Worm (Caenorhabditis elegans): ENCODE results near the gene lgc-11.

lgc-11 gene

ce11 chrX:7548158-7548557 lies 41.7 kb upstream of the lgc-11 start, which contains the start of gene F46C8.1:
TSS of gene F46C8.1 (plus strand) at chrX:7548458.
- no peak for TF ChIP-seq attf-3 (GFP tag; conservative IDR thresholded peaks at IDR 0.05)
- no peak for TF ChIP-seq ztf-18 (tag; optimal IDR thresholded peaks at IDR 0.05)
- TF ChIP-seq K12H6.12 (tag; optimal IDR thresholded peaks at IDR 0.05) = no peak
- no peak for TF ChIP-seq snpc-4 (GFP tag; optimal IDR thresholded peaks at IDR 0.05)
- no peak for TF ChIP-seq snpc-4 (tag; optimal IDR thresholded peaks at IDR 0.05)
- TF ChIP-seq dox-1 (GFP tag; IDR thresholded peaks at IDR 0.05) = no peak

DNA sequence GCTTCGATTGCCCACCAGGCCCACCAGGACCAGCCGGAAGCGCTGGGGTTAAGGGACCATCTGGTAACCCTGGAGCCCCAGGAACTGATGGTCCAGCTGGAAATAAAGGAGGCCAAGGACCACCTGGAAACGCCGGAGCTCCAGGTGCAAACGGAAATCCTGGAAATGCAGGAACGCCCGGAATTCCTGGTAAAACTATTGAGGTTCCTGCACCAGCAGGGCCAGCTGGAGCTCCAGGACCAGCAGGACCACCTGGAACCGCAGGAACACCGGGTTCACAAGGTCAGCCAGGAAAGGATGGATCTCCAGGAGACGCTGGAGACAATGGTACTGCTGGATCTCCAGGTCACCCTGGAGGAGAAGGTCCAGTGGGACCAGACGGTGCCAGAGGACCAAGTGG lies 41.3 kb upstream of the lgc-11 start:
- TF ChIP-seq egrh-3 (GFP tag; IDR thresholded peaks at IDR 0.05) (peak; percentile 60; the same call in 1 of the 2 replicates), cebp-2 (GFP tag; IDR thresholded peaks at IDR 0.05) (no peak), repo-1 (tag; optimal IDR thresholded peaks at IDR 0.05) (no peak), zfh-2 (GFP tag; conservative IDR thresholded peaks at IDR 0.05) (peak; percentile 82), Y53G8AR.9 (GFP tag; conservative IDR thresholded peaks at IDR 0.05) (0 out of 2 replicates have a peak, but pooled peaks have one; percentile 46), nhr-179 (tag; optimal IDR thresholded peaks at IDR 0.05) (no peak), aptf-3 (GFP tag; IDR thresholded peaks at IDR 0.05) (no peak)

DNA sequence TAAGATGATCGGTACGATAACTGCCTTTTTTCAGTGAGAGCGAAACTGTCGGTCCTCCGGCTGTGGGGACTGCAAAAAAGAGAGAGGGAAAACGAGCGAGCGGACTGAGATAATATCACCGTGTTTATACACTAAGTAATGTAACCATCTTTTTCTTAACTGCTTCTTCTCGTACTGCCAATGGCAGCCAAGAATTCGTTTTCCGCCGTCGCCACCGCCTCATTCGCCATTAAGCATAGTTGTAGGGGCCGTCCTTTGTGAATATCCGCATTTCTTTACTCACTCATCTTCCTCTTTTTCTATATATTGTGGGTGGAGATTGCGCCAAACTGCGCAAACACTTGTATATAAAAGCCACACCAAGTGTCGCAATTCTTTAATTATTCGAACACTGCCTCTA lies 40.1 kb upstream of the lgc-11 start, which contains the start of gene col-174:
col-174 (plus strand) TSS at position 301 of the 400 bp plus-strand sequence.
- TF ChIP-seq dox-1 (GFP tag; IDR thresholded peaks at IDR 0.05) (no peak), pbrm-1 (GFP tag; IDR thresholded peaks at IDR 0.05) (no peak), cebp-2 (GFP tag; IDR thresholded peaks at IDR 0.05) (no peak), Y67H2A.10 (GFP tag; conservative IDR thresholded peaks at IDR 0.05) (no peak), madf-3 (GFP tag; IDR thresholded peaks at IDR 0.05) (no peak), ceh-79 (tag; optimal IDR thresholded peaks at IDR 0.05) (no peak), attf-3 (GFP tag; conservative IDR thresholded peaks at IDR 0.05) (no peak), ccch-3 (GFP tag; optimal IDR thresholded peaks at IDR 0.05) (no peak), chd-7 (tag; optimal IDR thresholded peaks at IDR 0.05) (no peak), ztf-6 (GFP tag; IDR thresholded peaks at IDR 0.05) (no peak), F23B12.7 (tag; optimal IDR thresholded peaks at IDR 0.05; ENCODE audit: insufficient read depth) (no peak), him-1 (tag; optimal IDR thresholded peaks at IDR 0.05) (no peak), tbp1 (GFP tag; optimal IDR thresholded peaks at IDR 0.05) (no peak), aptf-2 (GFP tag; conservative IDR thresholded peaks at IDR 0.05) (no peak), bed-2 (GFP tag; IDR thresholded peaks at IDR 0.05) (no peak)

DNA sequence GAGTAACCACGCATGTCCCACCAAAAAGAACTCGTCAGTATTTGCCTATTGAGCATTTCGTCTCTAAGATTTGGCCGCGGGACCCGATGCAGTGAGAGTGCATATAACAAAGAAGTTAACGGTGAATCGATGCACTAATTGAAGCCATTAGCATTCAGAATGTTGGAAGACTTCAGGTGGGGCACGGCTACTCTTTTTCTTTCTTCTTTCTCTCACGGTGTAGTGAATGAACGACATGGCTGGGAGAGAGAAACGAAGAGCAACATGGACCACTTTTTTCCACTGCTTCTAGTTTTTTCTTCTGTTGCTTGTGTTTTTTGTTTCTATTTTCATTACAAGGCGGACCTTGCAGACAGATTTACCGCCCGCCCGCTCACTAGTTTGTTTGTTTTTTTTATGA lies 34.6 kb upstream of the lgc-11 start:
- TF ChIP-seq let-607 (tag; optimal IDR thresholded peaks at IDR 0.05) = no peak
- no peak for TF ChIP-seq ztf-22 (GFP tag; optimal IDR thresholded peaks at IDR 0.05)
- TF ChIP-seq F23B12.7 (tag; optimal IDR thresholded peaks at IDR 0.05; ENCODE audit: insufficient read depth) = no peak
- no peak for TF ChIP-seq madf-6 (GFP tag; IDR thresholded peaks at IDR 0.05)
- TF ChIP-seq B0336.3 (GFP tag; IDR thresholded peaks at IDR 0.05) = no peak
- TF ChIP-seq rpc-1 (optimal IDR thresholded peaks at IDR 0.05) = no peak
- TF ChIP-seq rpc-1 (tag; optimal IDR thresholded peaks at IDR 0.05) = no peak

- TF ChIP-seq somi-1 (GFP tag; optimal IDR thresholded peaks at IDR 0.05) = no peak
- no peak for TF ChIP-seq fkh-3 (tag; optimal IDR thresholded peaks at IDR 0.05)
- TF ChIP-seq athp-1 (tag; optimal IDR thresholded peaks at IDR 0.05) = no peak
- TF ChIP-seq nfyb-1 (GFP tag; IDR thresholded peaks at IDR 0.05) = no peak
- no peak for TF ChIP-seq hlh-26 (GFP tag; conservative IDR thresholded peaks at IDR 0.05)
- no peak for TF ChIP-seq gei-17 (GFP tag; optimal IDR thresholded peaks at IDR 0.05)
- TF ChIP-seq madf-6 (GFP tag; IDR thresholded peaks at IDR 0.05) = no peak
- TF ChIP-seq let-526 (GFP tag; IDR thresholded peaks at IDR 0.05) = no peak
- no peak for TF ChIP-seq ztf-22 (GFP tag; optimal IDR thresholded peaks at IDR 0.05)
- no peak for TF ChIP-seq rcor-1 (GFP tag; IDR thresholded peaks at IDR 0.05)
- no peak for TF ChIP-seq F22D6.2 (tag; optimal IDR thresholded peaks at IDR 0.05)
- no peak for TF ChIP-seq aptf-2 (GFP tag; conservative IDR thresholded peaks at IDR 0.05)
Measured at ce11 chrX:7540033-7540432, 33.6 kb upstream of the lgc-11 start, which contains the start of gene glb-16. TSS of gene glb-16 (minus strand) at chrX:7540133.
